Worm (Caenorhabditis elegans) whole organism, L2 larva: Measurements from ENCODE around the gene Y37D8A.2.

Experiments used
- F13H6.1 ChIP-seq: sonication (generic microtip); optimal IDR thresholded peaks from 2 replicates; lab custom pipeline; 2016; ENCODE audit warnings: missing genetic modification characterization, missing compliant biosample characterization
- alr-1 ChIP-seq: fragments of 150-350 bp; optimal IDR thresholded peaks from 2 replicates; lab custom pipeline; 2014; ENCODE audit warnings: missing biosample characterization, missing genetic modification characterization
- fos-1 ChIP-seq: fragments of 150-350 bp; optimal IDR thresholded peaks from 2 replicates; lab custom pipeline; 2014; ENCODE audit warnings: missing biosample characterization, missing genetic modification characterization
- lin-39 ChIP-seq: fragments of 150-350 bp; optimal IDR thresholded peaks from 2 replicates; lab custom pipeline; 2014; ENCODE audit warnings: missing biosample characterization, missing genetic modification reagents, missing genetic modification characterization
- nhr-12 ChIP-seq: fragments of 150-350 bp; optimal IDR thresholded peaks from 2 replicates; lab custom pipeline; 2014; ENCODE audit warnings: missing biosample characterization, missing genetic modification characterization
- nhr-21 ChIP-seq: fragments of 150-350 bp; optimal IDR thresholded peaks from 2 replicates; lab custom pipeline; 2014; ENCODE audit warnings: missing biosample characterization, missing genetic modification characterization
- nhr-237 ChIP-seq: fragments of 150-350 bp; optimal IDR thresholded peaks from 2 replicates; lab custom pipeline; 2014; ENCODE audit warnings: missing biosample characterization, missing genetic modification characterization
- nhr-25 ChIP-seq: fragments of 150-350 bp; sonication (generic microtip); optimal IDR thresholded peaks from 3 replicates; lab custom pipeline; 2014; ENCODE audit warnings: missing biosample characterization, missing genetic modification characterization
- nhr-6 ChIP-seq: fragments of 150-350 bp; optimal IDR thresholded peaks from 2 replicates; lab custom pipeline; 2014; ENCODE audit warnings: missing biosample characterization, missing genetic modification characterization
- snpc-4 ChIP-seq: fragments of 150-350 bp; optimal IDR thresholded peaks from 2 replicates; lab custom pipeline; 2014; ENCODE audit warnings: missing biosample characterization, missing genetic modification characterization
- unc-39 ChIP-seq: fragments of 150-350 bp; optimal IDR thresholded peaks from 2 replicates; lab custom pipeline; 2014; ENCODE audit warnings: missing biosample characterization, missing genetic modification characterization
- unc-55 ChIP-seq: fragments of 150-350 bp; sonication (generic microtip); optimal IDR thresholded peaks from 3 replicates; lab custom pipeline; 2014; ENCODE audit warnings: missing biosample characterization, missing genetic modification reagents, missing genetic modification characterization
- zag-1 ChIP-seq: fragments of 150-350 bp; optimal IDR thresholded peaks from 2 replicates; lab custom pipeline; 2014; ENCODE audit warnings: missing biosample characterization, missing genetic modification characterization
- ztf-11 ChIP-seq: sonication (generic microtip); optimal IDR thresholded peaks from 2 replicates; lab custom pipeline; 2017; ENCODE audit warnings: missing biosample characterization, missing genetic modification characterization

- no peak for TF ChIP-seq alr-1
- TF ChIP-seq fos-1 (tag; lab: Kevin White, UChicago), result no peak
- TF ChIP-seq ztf-11 (tag; lab: Kevin White, UChicago), result no peak
- no peak for TF ChIP-seq nhr-25 (tag; lab: Kevin White, UChicago)
- TF ChIP-seq nhr-6, result no peak
- no peak for TF ChIP-seq zag-1 (tag; lab: Kevin White, UChicago)
- no peak for TF ChIP-seq lin-39 (tag; lab: Kevin White, UChicago)
- TF ChIP-seq snpc-4, result no peak
- no peak for TF ChIP-seq unc-55 (GFP tag; lab: Kevin White, UChicago)
- TF ChIP-seq nhr-12 (tag; lab: Kevin White, UChicago), result no peak
- no peak for TF ChIP-seq unc-39 (tag; lab: Kevin White, UChicago)
- no peak for TF ChIP-seq nhr-237
- TF ChIP-seq F13H6.1, result no peak
- no peak for TF ChIP-seq nhr-21 (tag; lab: Kevin White, UChicago)
These were observed 44.7 kb downstream of the Y37D8A.2 start, which contains the start of gene Y37D8A.8 for ce11 chrIII:12864648-12865047.
